Fruit fly (Drosophila melanogaster) whole organism, prepupa: ENCODE data around the gene CG46394.

Experiments
- CG3919 ChIP-seq: fragments of 200-800 bp; sonication (Bioruptor generic); optimal IDR thresholded peaks from 3 replicates; lab custom pipeline; 2016; ENCODE audit warnings: missing biosample characterization, missing genetic modification characterization
- CG4318 ChIP-seq: fragments of 200-800 bp; sonication (Bioruptor generic); optimal IDR thresholded peaks from 3 replicates; lab custom pipeline; 2017; ENCODE audit warnings: missing biosample characterization, mild to moderate bottlenecking, missing genetic modification characterization
- Lpt ChIP-seq: fragments of 200-800 bp; sonication (Bioruptor generic); optimal IDR thresholded peaks from 3 replicates; lab custom pipeline; 2016; ENCODE audit warnings: missing biosample characterization, missing genetic modification characterization
- Sox15 ChIP-seq: fragments of 200-800 bp; sonication (Bioruptor generic); optimal IDR thresholded peaks from 3 replicates; lab custom pipeline; 2016; ENCODE audit warnings: missing biosample characterization, missing genetic modification characterization
- cyc ChIP-seq: fragments of 200-800 bp; sonication (Bioruptor generic); optimal IDR thresholded peaks from 3 replicates; lab custom pipeline; 2016; ENCODE audit warnings: missing biosample characterization, missing genetic modification characterization
- fd85E ChIP-seq: fragments of 200-800 bp; sonication (Bioruptor generic); optimal IDR thresholded peaks from 3 replicates; lab custom pipeline; 2016; ENCODE audit warnings: missing biosample characterization, missing genetic modification characterization

dm6 chr3L:11645933-11646332 lies 45.8 kb downstream of the CG46394 start, which contains the start of gene CG6071:
- TF ChIP-seq Lpt (no peak), CG3919 (GFP tag; lab: Kevin White, UChicago) (no peak), CG4318 (no peak), cyc (no peak), fd85E (GFP tag; lab: Kevin White, UChicago) (no peak), Sox15 (GFP tag; lab: Kevin White, UChicago) (no peak)
